Fruit fly (Drosophila melanogaster) whole organism, embryonic: ENCODE data around the gene CG33543.

ENCODE experiments used
- Ada2b ChIP-seq: fragments of 200-800 bp; sonication (Bioruptor generic); IDR thresholded peaks from 2 replicates; pipeline ENCODE4 v1.3.6; 2022; ENCODE audit warnings: missing biosample characterization, missing genetic modification characterization
- Aef1 ChIP-seq: fragments of 200-800 bp; sonication (Bioruptor generic); IDR thresholded peaks from 3 replicates; pipeline ENCODE4 v1.3.6; 2022; ENCODE audit warnings: missing biosample characterization, missing genetic modification characterization
- Atf6 ChIP-seq: fragments of 200-800 bp; sonication (Bioruptor generic); IDR thresholded peaks from 2 replicates; pipeline ENCODE4 v1.3.6; 2022; ENCODE audit warnings: missing biosample characterization, missing genetic modification characterization
- CG10366 ChIP-seq: fragments of 200-800 bp; sonication (Bioruptor generic); IDR thresholded peaks from 2 replicates; pipeline ENCODE4 v1.3.6; 2022; ENCODE audit warnings: missing biosample characterization, missing genetic modification characterization
- CG11085 ChIP-seq: fragments of 200-800 bp; sonication (Bioruptor generic); IDR thresholded peaks from 2 replicates; pipeline ENCODE4 v1.3.6; 2022; ENCODE audit warnings: missing biosample characterization, missing genetic modification characterization
- CG11247 ChIP-seq: fragments of 200-800 bp; sonication (Bioruptor generic); IDR thresholded peaks from 2 replicates; pipeline ENCODE4 v1.3.6; 2022; ENCODE audit warnings: missing biosample characterization, missing genetic modification characterization
- CG15479 ChIP-seq: fragments of 200-800 bp; sonication (Bioruptor generic); optimal IDR thresholded peaks from 3 replicates; lab custom pipeline; 2019; ENCODE audit warnings: missing biosample characterization, mild to moderate bottlenecking, missing genetic modification characterization, moderate library complexity
- CG15601 ChIP-seq: fragments of 200-800 bp; sonication (Bioruptor generic); optimal IDR thresholded peaks from 3 replicates; lab custom pipeline; 2019; ENCODE audit warnings: missing biosample characterization, mild to moderate bottlenecking, missing genetic modification characterization, moderate library complexity
- CG16813 ChIP-seq: fragments of 200-800 bp; sonication (Bioruptor generic); IDR thresholded peaks from 3 replicates; pipeline ENCODE4 v1.3.6; 2022; ENCODE audit warnings: missing biosample characterization, missing genetic modification characterization; ENCODE audit not compliant: partially characterized antibody
- CG1832 ChIP-seq: fragments of 200-800 bp; sonication (Bioruptor generic); optimal IDR thresholded peaks from 2 replicates; lab custom pipeline; 2017; ENCODE audit warnings: missing biosample characterization, mild to moderate bottlenecking, missing genetic modification characterization, inconsistent platforms
- CG18764 ChIP-seq: fragments of 200-800 bp; sonication (Bioruptor generic); optimal IDR thresholded peaks from 3 replicates; lab custom pipeline; 2016; ENCODE audit warnings: missing biosample characterization, missing genetic modification characterization
- CG33213 ChIP-seq: fragments of 200-800 bp; sonication (Bioruptor generic); optimal IDR thresholded peaks from 3 replicates; lab custom pipeline; 2016; ENCODE audit warnings: missing biosample characterization, missing genetic modification characterization
- CG34376 ChIP-seq: fragments of 200-800 bp; sonication (Bioruptor generic); optimal IDR thresholded peaks from 2 replicates; lab custom pipeline; 2018; ENCODE audit warnings: missing biosample characterization, mild to moderate bottlenecking, missing genetic modification characterization
- CG4854 ChIP-seq: fragments of 200-800 bp; sonication (Bioruptor generic); optimal IDR thresholded peaks from 2 replicates; lab custom pipeline; 2016; ENCODE audit warnings: missing biosample characterization, missing genetic modification characterization, inconsistent platforms
- CG5953 ChIP-seq: fragments of 200-800 bp; sonication (Bioruptor generic); IDR thresholded peaks from 2 replicates; pipeline ENCODE4 v1.3.6; 2022; ENCODE audit warnings: missing biosample characterization, missing genetic modification characterization
- CG7271 ChIP-seq: fragments of 200-800 bp; sonication (Bioruptor generic); optimal IDR thresholded peaks from 2 replicates; lab custom pipeline; 2018; ENCODE audit warnings: missing biosample characterization, mild to moderate bottlenecking, missing genetic modification characterization, moderate library complexity
- CG7745 ChIP-seq: fragments of 200-800 bp; sonication (Bioruptor generic); optimal IDR thresholded peaks from 2 replicates; lab custom pipeline; 2018; ENCODE audit warnings: missing biosample characterization, mild to moderate bottlenecking, missing genetic modification characterization, moderate library complexity
- CG9932 ChIP-seq: fragments of 200-800 bp; sonication (Bioruptor generic); IDR thresholded peaks from 2 replicates; pipeline ENCODE4 v1.3.6; 2022; ENCODE audit warnings: missing biosample characterization, missing genetic modification characterization
- Camta ChIP-seq: fragments of 200-800 bp; sonication (Bioruptor generic); optimal IDR thresholded peaks from 2 replicates; lab custom pipeline; 2016; ENCODE audit warnings: missing biosample characterization, missing genetic modification characterization
- Chrac-16 ChIP-seq: fragments of 200-800 bp; sonication (Bioruptor generic); optimal IDR thresholded peaks from 3 replicates; lab custom pipeline; 2016; ENCODE audit warnings: missing biosample characterization, missing genetic modification characterization
- Dad ChIP-seq: fragments of 200-800 bp; sonication (Bioruptor generic); optimal IDR thresholded peaks from 3 replicates; lab custom pipeline; 2016; ENCODE audit warnings: missing biosample characterization, missing genetic modification characterization
- HLH4C ChIP-seq: fragments of 200-800 bp; sonication (Bioruptor generic); IDR thresholded peaks from 3 replicates; pipeline ENCODE4 v1.3.6; 2022; ENCODE audit warnings: missing biosample characterization, missing genetic modification characterization; ENCODE audit not compliant: partially characterized antibody
- Lhr ChIP-seq: fragments of 200-800 bp; sonication (Bioruptor generic); optimal IDR thresholded peaks from 3 replicates; lab custom pipeline; 2017; ENCODE audit warnings: mild to moderate bottlenecking, missing biosample characterization, missing genetic modification reagents, missing genetic modification characterization
- MBD-R2 ChIP-seq: fragments of 200-800 bp; sonication (Bioruptor generic); IDR thresholded peaks from 2 replicates; pipeline ENCODE4 v1.3.6; 2022; ENCODE audit warnings: missing biosample characterization, missing genetic modification characterization
- NC2β ChIP-seq: fragments of 200-800 bp; sonication (Bioruptor generic); optimal IDR thresholded peaks from 2 replicates; lab custom pipeline; 2016; ENCODE audit warnings: missing biosample characterization, missing genetic modification characterization
- NK7.1 ChIP-seq: fragments of 200-800 bp; sonication (Bioruptor generic); optimal IDR thresholded peaks from 3 replicates; lab custom pipeline; 2016; ENCODE audit warnings: missing biosample characterization, missing genetic modification characterization
- Sin3A ChIP-seq: fragments of >200 bp; optimal IDR thresholded peaks from 2 replicates; lab custom pipeline; 2018
- Sox100B ChIP-seq: fragments of 200-800 bp; sonication (Bioruptor generic); optimal IDR thresholded peaks from 3 replicates; lab custom pipeline; 2018; ENCODE audit warnings: missing biosample characterization, mild to moderate bottlenecking, missing genetic modification characterization
- Sox102F ChIP-seq: fragments of 200-800 bp; sonication (Bioruptor generic); optimal IDR thresholded peaks from 2 replicates; lab custom pipeline; 2018; ENCODE audit warnings: missing biosample characterization, mild to moderate bottlenecking, missing genetic modification characterization, moderate library complexity
- Spps ChIP-seq: fragments of 200-800 bp; sonication (Bioruptor generic); optimal IDR thresholded peaks from 2 replicates; lab custom pipeline; 2018; ENCODE audit warnings: missing biosample characterization, mild to moderate bottlenecking, missing genetic modification characterization
- ash1 ChIP-seq: fragments of 200-800 bp; sonication (Bioruptor generic); optimal IDR thresholded peaks from 2 replicates; lab custom pipeline; 2018; ENCODE audit warnings: missing biosample characterization, mild to moderate bottlenecking, missing genetic modification characterization
- ato ChIP-seq: fragments of 200-800 bp; sonication (Bioruptor generic); IDR thresholded peaks from 2 replicates; pipeline ENCODE4 v1.3.6; 2022; ENCODE audit warnings: missing biosample characterization, missing genetic modification characterization; ENCODE audit not compliant: partially characterized antibody
- bbx ChIP-seq: fragments of 200-800 bp; sonication (Bioruptor generic); IDR thresholded peaks from 2 replicates; pipeline ENCODE4 v1.3.6; 2022; ENCODE audit warnings: missing biosample characterization, missing genetic modification characterization; ENCODE audit not compliant: partially characterized antibody
- da ChIP-seq: fragments of 200-800 bp; sonication (Bioruptor generic); optimal IDR thresholded peaks from 2 replicates; lab custom pipeline; 2016; ENCODE audit warnings: missing biosample characterization, missing genetic modification characterization
- dimm ChIP-seq: fragments of 200-800 bp; sonication (Bioruptor generic); IDR thresholded peaks from 2 replicates; pipeline ENCODE4 v1.3.6; 2022; ENCODE audit warnings: missing biosample characterization, missing genetic modification characterization
- exex ChIP-seq: fragments of 200-800 bp; sonication (Bioruptor generic); optimal IDR thresholded peaks from 4 replicates; lab custom pipeline; 2018; ENCODE audit warnings: missing biosample characterization, mild to moderate bottlenecking, missing genetic modification characterization, moderate library complexity
- fru ChIP-seq: fragments of >200 bp; optimal IDR thresholded peaks from 2 replicates; lab custom pipeline; 2017
- fu2 ChIP-seq: fragments of 200-800 bp; sonication (Bioruptor generic); optimal IDR thresholded peaks from 2 replicates; lab custom pipeline; 2016; ENCODE audit warnings: missing biosample characterization, missing genetic modification characterization
- gsb-n ChIP-seq: fragments of 200-800 bp; sonication (Bioruptor generic); optimal IDR thresholded peaks from 3 replicates; lab custom pipeline; 2018; ENCODE audit warnings: missing biosample characterization, mild to moderate bottlenecking, missing genetic modification characterization
- kah ChIP-seq: fragments of 200-800 bp; sonication (Bioruptor generic); optimal IDR thresholded peaks from 2 replicates; lab custom pipeline; 2018; ENCODE audit warnings: missing biosample characterization, mild to moderate bottlenecking, missing genetic modification characterization
- maf-S ChIP-seq: fragments of 200-800 bp; sonication (Bioruptor generic); optimal IDR thresholded peaks from 2 replicates; lab custom pipeline; 2016; ENCODE audit warnings: missing biosample characterization, missing genetic modification characterization
- mld ChIP-seq: fragments of 200-800 bp; sonication (Bioruptor generic); IDR thresholded peaks from 3 replicates; pipeline ENCODE4 v1.3.6; 2022; ENCODE audit warnings: missing biosample characterization, missing genetic modification characterization; ENCODE audit not compliant: partially characterized antibody
- nmo ChIP-seq: fragments of 200-800 bp; sonication (Bioruptor generic); optimal IDR thresholded peaks from 2 replicates; lab custom pipeline; 2018; ENCODE audit warnings: missing biosample characterization, mild to moderate bottlenecking, missing genetic modification characterization, moderate library complexity
- nom ChIP-seq: fragments of 200-800 bp; sonication (Bioruptor generic); optimal IDR thresholded peaks from 2 replicates; lab custom pipeline; 2017; ENCODE audit warnings: missing biosample characterization, missing genetic modification characterization, mild to moderate bottlenecking, moderate library complexity, missing genetic modification reagents
- org-1 ChIP-seq: fragments of 200-800 bp; sonication (Bioruptor generic); optimal IDR thresholded peaks from 2 replicates; lab custom pipeline; 2017; ENCODE audit warnings: missing biosample characterization, missing genetic modification characterization
- phol ChIP-seq: fragments of 200-800 bp; sonication (Bioruptor generic); optimal IDR thresholded peaks from 3 replicates; lab custom pipeline; 2018; ENCODE audit warnings: missing biosample characterization, mild to moderate bottlenecking, missing genetic modification characterization, moderate library complexity
- pzg ChIP-seq: fragments of 200-800 bp; sonication (Bioruptor generic); optimal IDR thresholded peaks from 3 replicates; lab custom pipeline; 2018; ENCODE audit warnings: missing biosample characterization, mild to moderate bottlenecking, missing genetic modification characterization, moderate library complexity
- seq ChIP-seq: fragments of 200-800 bp; sonication (Bioruptor generic); IDR thresholded peaks from 2 replicates; pipeline ENCODE4 v1.3.6; 2022; ENCODE audit warnings: missing biosample characterization, missing genetic modification characterization
- sim ChIP-seq: fragments of 200-800 bp; sonication (Bioruptor generic); IDR thresholded peaks from 2 replicates; pipeline ENCODE4 v1.3.6; 2022; ENCODE audit warnings: missing biosample characterization, missing genetic modification characterization
- tup ChIP-seq: fragments of 200-800 bp; sonication (Bioruptor generic); optimal IDR thresholded peaks from 2 replicates; lab custom pipeline; 2016; ENCODE audit warnings: missing biosample characterization, mild to moderate bottlenecking, missing genetic modification characterization, moderate library complexity
- vfl ChIP-seq: fragments of 200-800 bp; sonication (Bioruptor generic); optimal IDR thresholded peaks from 2 replicates; lab custom pipeline; 2016; ENCODE audit warnings: missing biosample characterization, missing genetic modification characterization
- vnd ChIP-seq: fragments of 200-800 bp; sonication (Bioruptor generic); IDR thresholded peaks from 3 replicates; pipeline ENCODE4 v1.3.6; 2022; ENCODE audit warnings: missing biosample characterization, missing genetic modification characterization; ENCODE audit not compliant: partially characterized antibody

The CG33543 gene

dm6 chr2L:1954541-1954940, 51.6 kb downstream of the CG33543 start (continued):
- TF ChIP-seq bbx (GFP tag; lab: Robert Waterston, UW) (0 out of 2 replicates have a peak, but pooled peaks have one; percentile 18), Atf6 (GFP tag; lab: Robert Waterston, UW) (no peak), phol (tag; lab: Kevin White, UChicago) (no peak), Ada2b (GFP tag; lab: Robert Waterston, UW) (no peak), maf-S (GFP tag; lab: Kevin White, UChicago) (no peak), CG15601 (tag; lab: Kevin White, UChicago) (no peak), CG11085 (GFP tag; lab: Robert Waterston, UW) (no peak), Lhr (GFP tag; lab: Kevin White, UChicago) (no peak), CG11247 (no peak), fu2 (GFP tag; lab: Kevin White, UChicago) (no peak), gsb-n (peak; percentile 12), exex (tag; lab: Kevin White, UChicago) (no peak), CG7745 (no peak), pzg (GFP tag; lab: Kevin White, UChicago) (no peak), vnd (GFP tag; lab: Robert Waterston, UW) (no peak), sim (no peak), da (GFP tag; lab: Kevin White, UChicago) (no peak), CG9932 (GFP tag; lab: Robert Waterston, UW) (no peak), fru (no peak), NC2β (no peak), nom (GFP tag; lab: Kevin White, UChicago) (no peak), nmo (GFP tag; lab: Kevin White, UChicago) (no peak), NK7.1 (GFP tag; lab: Kevin White, UChicago) (no peak), dimm (no peak), HLH4C (no peak), CG33213 (GFP tag; lab: Kevin White, UChicago) (no peak), Camta (GFP tag; lab: Kevin White, UChicago) (no peak), ato (GFP tag; lab: Robert Waterston, UW) (no peak), CG4854 (no peak), Dad (GFP tag; lab: Kevin White, UChicago) (no peak), vfl (no peak), Aef1 (GFP tag; lab: Robert Waterston, UW) (no peak), Sin3A (lab: Kevin White, UChicago) (no peak), MBD-R2 (GFP tag; lab: Robert Waterston, UW) (no peak), ash1 (no peak), tup (GFP tag; lab: Kevin White, UChicago) (no peak), CG15479 (GFP tag; lab: Kevin White, UChicago) (no peak), mld (no peak), kah (GFP tag; lab: Kevin White, UChicago) (no peak), Spps (tag; lab: Kevin White, UChicago) (no peak), CG1832 (peak; percentile 96), org-1 (GFP tag; lab: Kevin White, UChicago) (no peak), Sox100B (GFP tag; lab: Kevin White, UChicago) (no peak), Chrac-16 (no peak), CG7271 (tag; lab: Kevin White, UChicago) (no peak), seq (GFP tag; lab: Robert Waterston, UW) (peak; percentile 96), CG34376 (GFP tag; lab: Kevin White, UChicago) (no peak), CG5953 (no peak), CG16813 (peak; percentile 33; the same call in 1 of the 3 replicates), CG18764 (no peak), Sox102F (GFP tag; lab: Kevin White, UChicago) (no peak), CG10366 (no peak)
